Fruit fly (Drosophila melanogaster) whole organism, wandering third instar larva: ENCODE measurements around the gene Swip-1.

Experiments used
- CG9705 ChIP-seq: fragments of 200-800 bp; sonication (Bioruptor generic); optimal IDR thresholded peaks from 2 replicates; lab custom pipeline; 2018; ENCODE audit warnings: missing biosample characterization, mild to moderate bottlenecking, missing genetic modification characterization
- Dif ChIP-seq: fragments of 200-275, 200-300 bp; sonication (Bioruptor generic); optimal IDR thresholded peaks from 2 replicates; lab custom pipeline; 2018; ENCODE audit warnings: missing biosample characterization, missing genetic modification characterization; ENCODE audit not compliant: partially characterized antibody
- GATAd ChIP-seq: sonication (Bioruptor generic); optimal IDR thresholded peaks from 2 replicates; lab custom pipeline; 2016; ENCODE audit warnings: missing biosample characterization, missing genetic modification characterization
- Hnf4 ChIP-seq: fragments of 200-800 bp; sonication (Bioruptor generic); optimal IDR thresholded peaks from 2 replicates; lab custom pipeline; 2016; ENCODE audit warnings: missing biosample characterization, mild to moderate bottlenecking, missing genetic modification characterization
- Hr83 ChIP-seq: fragments of 200-300 bp; sonication (Bioruptor generic); optimal IDR thresholded peaks from 2 replicates; lab custom pipeline; 2016; ENCODE audit warnings: missing biosample characterization, mild to moderate bottlenecking, missing genetic modification characterization, moderate library complexity; ENCODE audit not compliant: poor library complexity, severe bottlenecking
- Mio ChIP-seq: sonication (Bioruptor generic); optimal IDR thresholded peaks from 2 replicates; lab custom pipeline; 2016; ENCODE audit warnings: missing biosample characterization, missing genetic modification characterization
- Myc ChIP-seq: fragments of >200 bp; optimal IDR thresholded peaks from 2 replicates; lab custom pipeline; 2017
- OdsH ChIP-seq: fragments of 200-800 bp; sonication (Bioruptor generic); optimal IDR thresholded peaks from 2 replicates; lab custom pipeline; 2016; ENCODE audit warnings: missing biosample characterization, mild to moderate bottlenecking, missing genetic modification characterization
- br ChIP-seq: fragments of 200-800 bp; sonication (Bioruptor generic); optimal IDR thresholded peaks from 2 replicates; lab custom pipeline; 2016; ENCODE audit warnings: missing biosample characterization, missing genetic modification characterization
- foxo ChIP-seq, 2 experiments: fragments of 200-800 bp; sonication (Bioruptor generic); optimal IDR thresholded peaks; 2 replicates in 1 of 2; 3 replicates in 1 of 2; lab custom pipeline; 2016 to 2017; ENCODE audit warnings: missing biosample characterization in 2 of 2, missing genetic modification characterization in 2 of 2
- fru ChIP-seq: fragments of 200-800 bp; sonication (Bioruptor generic); optimal IDR thresholded peaks from 3 replicates; lab custom pipeline; 2016; ENCODE audit warnings: missing biosample characterization, mild to moderate bottlenecking, missing genetic modification characterization
- jim ChIP-seq: fragments of 175-275, 200-325 bp; sonication (Bioruptor generic); optimal IDR thresholded peaks from 2 replicates; lab custom pipeline; 2016; ENCODE audit warnings: missing biosample characterization, mild to moderate bottlenecking, missing genetic modification characterization
- psq ChIP-seq: fragments of 200-800 bp; sonication (Bioruptor generic); optimal IDR thresholded peaks from 3 replicates; lab custom pipeline; 2017; ENCODE audit warnings: missing biosample characterization, mild to moderate bottlenecking, missing genetic modification characterization, moderate library complexity
- usp ChIP-seq: fragments of >200 bp; optimal IDR thresholded peaks from 2 replicates; lab custom pipeline; 2017; ENCODE audit warnings: missing biosample characterization, missing genetic modification characterization

DNA sequence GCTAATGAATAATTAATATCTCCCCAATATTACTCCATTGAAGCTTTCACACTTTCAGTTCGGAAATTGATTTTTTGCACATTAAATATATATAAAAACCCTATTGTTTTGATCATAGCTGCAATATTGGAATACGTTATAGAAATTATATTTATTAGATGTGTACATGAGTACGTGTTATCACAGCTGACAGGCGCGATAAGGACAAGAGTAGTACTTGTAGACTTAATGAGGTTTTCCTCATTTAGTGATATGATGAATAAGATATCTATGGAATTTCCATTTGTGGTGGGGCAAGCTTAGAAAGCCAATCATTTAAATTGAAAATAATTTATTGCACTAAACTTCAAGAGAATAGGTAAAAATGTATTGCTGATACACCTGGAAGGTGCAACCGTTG lies 15.4 kb upstream of the Swip-1 start:
- TF ChIP-seq foxo (GFP tag; optimal IDR thresholded peaks at IDR 0.05; lab: Kevin White, UChicago) (no peak), OdsH (GFP tag; lab: Kevin White, UChicago) (no peak), usp (GFP tag; lab: Kevin White, UChicago) (no peak), br (GFP tag; lab: Kevin White, UChicago) (no peak), Hnf4 (GFP tag; lab: Kevin White, UChicago) (no peak), CG9705 (GFP tag; lab: Kevin White, UChicago) (no peak), fru (GFP tag; lab: Kevin White, UChicago) (no peak), Myc (no peak), Mio (GFP tag; lab: Kevin White, UChicago) (no peak), psq (GFP tag; lab: Kevin White, UChicago) (no peak), Hr83 (GFP tag; lab: Kevin White, UChicago) (no peak), GATAd (GFP tag; lab: Kevin White, UChicago) (no peak), Dif (GFP tag; lab: Kevin White, UChicago) (no peak), jim (GFP tag; lab: Kevin White, UChicago) (no peak)
